Worm (Caenorhabditis elegans): Measurements from ENCODE around the gene Y97E10AR.1.

ce11 chrV:7980993-7981595, 20.2 kb upstream of the Y97E10AR.1 start, which contains the start of gene F26D11.1:
- no peak for TF ChIP-seq die-1 (tag; optimal IDR thresholded peaks at IDR 0.05)
- TF ChIP-seq hlh-12 (tag; optimal IDR thresholded peaks at IDR 0.05) = no peak
- no peak for TF ChIP-seq rcor-1 (GFP tag; IDR thresholded peaks at IDR 0.05)
- TF ChIP-seq F39B2.1 (GFP tag; IDR thresholded peaks at IDR 0.05) = no peak
- TF ChIP-seq efl-1 (GFP tag; optimal IDR thresholded peaks at IDR 0.05) = no peak
- TF ChIP-seq C06A6.2 (GFP tag; conservative IDR thresholded peaks at IDR 0.05) = no peak
- no peak for TF ChIP-seq lsy-27 (tag; optimal IDR thresholded peaks at IDR 0.05; ENCODE audit: borderline replicate concordance, insufficient read depth)
- TF ChIP-seq lin-54 (GFP tag; optimal IDR thresholded peaks at IDR 0.05) = no peak
- no peak for TF ChIP-seq ztf-22 (GFP tag; optimal IDR thresholded peaks at IDR 0.05)
- no peak for TF ChIP-seq snpc-4 (GFP tag; optimal IDR thresholded peaks at IDR 0.05)
- TF ChIP-seq snpc-4 (tag; optimal IDR thresholded peaks at IDR 0.05) = no peak
- TF ChIP-seq nhr-80 (tag; optimal IDR thresholded peaks at IDR 0.05) = no peak

Measured in whole organism, young adult.